Worm (Caenorhabditis elegans) whole organism, mixed stage, embryonic: ENCODE measurements around the gene nlp-60.

Experiments
- lin-13 ChIP-seq: fragments of 150-350 bp; optimal IDR thresholded peaks from 2 replicates; lab custom pipeline; 2014; ENCODE audit warnings: missing biosample characterization, missing genetic modification characterization
- snpc-4 ChIP-seq: fragments of 150-350 bp; optimal IDR thresholded peaks from 2 replicates; lab custom pipeline; 2014; ENCODE audit warnings: missing biosample characterization, missing genetic modification characterization
- ztf-11 ChIP-seq: fragments of 150-350 bp; optimal IDR thresholded peaks from 2 replicates; lab custom pipeline; 2014; ENCODE audit warnings: missing biosample characterization, missing genetic modification characterization

DNA sequence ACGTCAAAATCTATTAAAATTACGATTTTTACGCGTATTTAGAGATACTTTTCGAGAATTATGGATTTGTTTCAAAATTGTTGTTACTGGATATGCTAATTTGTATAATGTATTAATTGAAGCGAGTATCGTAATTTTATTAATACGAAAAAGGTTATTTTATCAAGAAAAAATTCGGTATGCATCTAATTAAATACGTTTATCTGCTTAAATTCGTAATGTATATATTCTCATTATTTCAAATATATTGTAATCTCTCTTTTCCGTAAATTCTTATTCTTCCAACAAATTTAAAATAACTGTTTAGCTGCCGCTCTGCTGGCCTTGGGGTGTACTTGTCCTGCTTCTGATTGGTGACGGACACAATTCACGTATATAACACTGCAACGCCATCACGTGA, 48.1 kb downstream of the nlp-60 start, which contains the start of gene dgk-4:
- TF ChIP-seq snpc-4 (tag; lab: Kevin White, UChicago) (no peak), lin-13 (no peak), ztf-11 (tag; lab: Kevin White, UChicago) (no peak)
